Worm (Caenorhabditis elegans) whole organism, mixed stage, embryonic: ENCODE measurements around the gene fkb-6.
A peak's percentile ranks its signal among the peaks of the same experiment; 100 is the strongest.

ENCODE experiments used
- M03D4.4 ChIP-seq: sonication (generic microtip); optimal IDR thresholded peaks from 2 replicates; lab custom pipeline; 2017; ENCODE audit warnings: mild to moderate bottlenecking, missing genetic modification characterization, missing compliant biosample characterization
- bed-3 ChIP-seq: fragments of 200-800 bp; sonication (Bioruptor generic); optimal IDR thresholded peaks from 3 replicates; lab custom pipeline; 2018; ENCODE audit warnings: mild to moderate bottlenecking, missing genetic modification characterization, moderate library complexity, missing compliant biosample characterization
- blmp-1 ChIP-seq: fragments of 150-350 bp; optimal IDR thresholded peaks from 2 replicates; lab custom pipeline; 2014; ENCODE audit warnings: missing biosample characterization, missing genetic modification characterization
- ceh-39 ChIP-seq: fragments of 150-350 bp; optimal IDR thresholded peaks from 2 replicates; lab custom pipeline; 2014; ENCODE audit warnings: missing biosample characterization, missing genetic modification characterization
- ceh-43 ChIP-seq: fragments of 200-800 bp; sonication (Bioruptor generic); optimal IDR thresholded peaks from 2 replicates; lab custom pipeline; 2018; ENCODE audit warnings: mild to moderate bottlenecking, missing genetic modification characterization, moderate library complexity, missing compliant biosample characterization
- ces-1 ChIP-seq: fragments of 150-350 bp; optimal IDR thresholded peaks from 2 replicates; lab custom pipeline; 2014; ENCODE audit warnings: missing biosample characterization, missing genetic modification reagents, missing genetic modification characterization
- cnd-1 ChIP-seq: fragments of 200-800 bp; sonication (Bioruptor generic); optimal IDR thresholded peaks from 2 replicates; lab custom pipeline; 2018; ENCODE audit warnings: mild to moderate bottlenecking, missing genetic modification characterization, missing compliant biosample characterization
- elt-1 ChIP-seq: sonication (generic microtip); optimal IDR thresholded peaks from 2 replicates; lab custom pipeline; 2017; ENCODE audit warnings: missing genetic modification characterization, mild to moderate bottlenecking, missing compliant biosample characterization, antibody characterized with exemption, moderate library complexity, borderline replicate concordance; ENCODE audit not compliant: insufficient read depth
- elt-3 ChIP-seq: fragments of 150-350 bp; optimal IDR thresholded peaks from 2 replicates; lab custom pipeline; 2014; ENCODE audit warnings: missing biosample characterization, missing genetic modification characterization
- flh-1 ChIP-seq: fragments of 200-800 bp; sonication (Bioruptor generic); optimal IDR thresholded peaks from 2 replicates; lab custom pipeline; 2018; ENCODE audit warnings: mild to moderate bottlenecking, missing genetic modification characterization, moderate library complexity, missing compliant biosample characterization
- ham-2 ChIP-seq: fragments of 200-800 bp; sonication (Bioruptor generic); optimal IDR thresholded peaks from 2 replicates; lab custom pipeline; 2018; ENCODE audit warnings: mild to moderate bottlenecking, missing genetic modification characterization, missing compliant biosample characterization
- hlh-1 ChIP-seq: fragments of 150-350 bp; optimal IDR thresholded peaks from 2 replicates; lab custom pipeline; 2014; ENCODE audit warnings: missing biosample characterization, missing genetic modification reagents, missing genetic modification characterization
- lin-13 ChIP-seq: fragments of 150-350 bp; optimal IDR thresholded peaks from 2 replicates; lab custom pipeline; 2014; ENCODE audit warnings: missing biosample characterization, missing genetic modification characterization
- lin-32 ChIP-seq: fragments of 200-800 bp; sonication (Bioruptor generic); optimal IDR thresholded peaks from 2 replicates; lab custom pipeline; 2018; ENCODE audit warnings: mild to moderate bottlenecking, missing genetic modification characterization, missing compliant biosample characterization
- mab-5 ChIP-seq: fragments of 150-350 bp; optimal IDR thresholded peaks from 2 replicates; lab custom pipeline; 2014; ENCODE audit warnings: missing biosample characterization, missing genetic modification characterization
- mep-1 ChIP-seq: fragments of 150-350 bp; optimal IDR thresholded peaks from 2 replicates; lab custom pipeline; 2017; ENCODE audit warnings: missing biosample characterization, missing genetic modification reagents, missing genetic modification characterization, inconsistent platforms
- nhr-12 ChIP-seq: fragments of 150-350 bp; optimal IDR thresholded peaks from 2 replicates; lab custom pipeline; 2014; ENCODE audit warnings: missing biosample characterization, missing genetic modification characterization
- nhr-2 ChIP-seq: fragments of 150-350 bp; optimal IDR thresholded peaks from 2 replicates; lab custom pipeline; 2014; ENCODE audit warnings: missing biosample characterization, missing genetic modification characterization
- nhr-237 ChIP-seq: fragments of 150-350 bp; optimal IDR thresholded peaks from 2 replicates; lab custom pipeline; 2014; ENCODE audit warnings: missing biosample characterization, missing genetic modification characterization
- nhr-28 ChIP-seq: fragments of 150-350 bp; optimal IDR thresholded peaks from 2 replicates; lab custom pipeline; 2014; ENCODE audit warnings: missing biosample characterization, missing genetic modification characterization
- nhr-76 ChIP-seq: sonication (generic microtip); optimal IDR thresholded peaks from 2 replicates; lab custom pipeline; 2017; ENCODE audit warnings: missing biosample characterization, missing genetic modification characterization
- pha-4 ChIP-seq: fragments of 150-350 bp; optimal IDR thresholded peaks from 2 replicates; lab custom pipeline; 2018; ENCODE audit warnings: missing biosample characterization, missing genetic modification reagents, missing genetic modification characterization
- sem-2 ChIP-seq: fragments of 200-800 bp; sonication (Bioruptor generic); optimal IDR thresholded peaks from 2 replicates; lab custom pipeline; 2018; ENCODE audit warnings: mild to moderate bottlenecking, missing genetic modification characterization, missing compliant biosample characterization
- sptf-1 ChIP-seq: sonication (generic microtip); optimal IDR thresholded peaks from 2 replicates; lab custom pipeline; 2017; ENCODE audit warnings: mild to moderate bottlenecking, missing genetic modification characterization, moderate library complexity, missing compliant biosample characterization
- tbx-8 ChIP-seq: fragments of 200-800 bp; sonication (Bioruptor generic); optimal IDR thresholded peaks from 2 replicates; lab custom pipeline; 2018; ENCODE audit warnings: mild to moderate bottlenecking, missing genetic modification characterization, moderate library complexity, missing compliant biosample characterization
- unc-120 ChIP-seq: sonication (generic microtip); optimal IDR thresholded peaks from 2 replicates; lab custom pipeline; 2017; ENCODE audit warnings: missing genetic modification characterization, missing compliant biosample characterization; ENCODE audit not compliant: poor library complexity, severe bottlenecking
- unc-39 ChIP-seq: fragments of 150-350 bp; optimal IDR thresholded peaks from 2 replicates; lab custom pipeline; 2014; ENCODE audit warnings: missing biosample characterization, missing genetic modification characterization
- unc-62 ChIP-seq: fragments of 150-350 bp; optimal IDR thresholded peaks from 2 replicates; lab custom pipeline; 2014; ENCODE audit warnings: missing biosample characterization, missing genetic modification reagents, missing genetic modification characterization
- ztf-11 ChIP-seq: fragments of 150-350 bp; optimal IDR thresholded peaks from 2 replicates; lab custom pipeline; 2014; ENCODE audit warnings: missing biosample characterization, missing genetic modification characterization

The fkb-6 gene

DNA sequence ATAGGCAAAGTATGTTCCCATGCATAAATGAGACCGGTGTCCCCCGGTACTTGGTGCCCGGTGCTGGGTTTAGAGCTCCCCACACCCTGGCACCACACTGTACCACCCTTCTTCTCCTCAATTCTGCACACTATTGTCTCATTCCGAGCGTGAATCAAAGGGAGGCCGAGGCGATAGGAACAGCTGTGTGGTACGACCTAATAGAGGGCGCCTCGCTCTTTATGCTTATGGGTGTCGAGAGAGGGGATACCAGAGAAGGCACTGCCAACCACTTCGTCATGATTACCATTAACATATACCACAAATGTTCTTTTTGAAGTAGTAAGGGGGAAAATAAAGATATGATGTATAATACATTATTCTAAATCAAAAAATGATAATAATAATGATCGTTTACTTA is 24.7 kb downstream of the fkb-6 start:
- TF ChIP-seq blmp-1 (no peak), flh-1 (GFP tag; lab: Kevin White, UChicago) (no peak), hlh-1 (no peak), tbx-8 (GFP tag; lab: Kevin White, UChicago) (no peak), ceh-43 (GFP tag; lab: Kevin White, UChicago) (no peak), unc-39 (no peak), pha-4 (tag; lab: Kevin White, UChicago) (no peak), ham-2 (GFP tag; lab: Kevin White, UChicago) (no peak), cnd-1 (tag; lab: Kevin White, UChicago) (no peak), sem-2 (GFP tag; lab: Kevin White, UChicago) (no peak), sptf-1 (tag; lab: Kevin White, UChicago) (no peak), unc-120 (no peak), mep-1 (tag; lab: Kevin White, UChicago) (no peak), ces-1 (no peak), ceh-39 (tag; lab: Kevin White, UChicago) (no peak), nhr-76 (tag; lab: Kevin White, UChicago) (no peak)

DNA sequence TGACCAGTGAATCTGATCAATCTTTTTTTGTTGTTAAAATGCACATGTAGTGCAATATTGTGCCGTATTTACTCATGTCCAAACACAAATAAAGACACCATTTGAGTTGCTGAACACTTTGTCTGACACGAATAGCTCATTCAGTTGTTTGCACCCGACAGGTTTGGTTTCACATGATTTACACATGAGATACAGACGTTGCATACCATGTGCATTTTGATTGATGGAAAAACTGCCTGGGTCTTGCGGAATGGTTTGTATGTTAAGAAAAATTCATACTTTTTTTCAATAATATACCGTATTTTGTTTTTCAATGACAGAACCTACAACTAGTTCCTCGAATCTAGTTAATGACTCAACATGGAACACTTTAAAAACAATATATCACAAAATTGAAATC is 25.2 kb downstream of the fkb-6 start:
- TF ChIP-seq ces-1: no peak
- no peak for TF ChIP-seq ceh-39 (tag; lab: Kevin White, UChicago)
- no peak for TF ChIP-seq lin-13 (tag; lab: Kevin White, UChicago)
- no peak for TF ChIP-seq mab-5
- TF ChIP-seq sptf-1 (tag; lab: Kevin White, UChicago): no peak
- TF ChIP-seq blmp-1: no peak
- no peak for TF ChIP-seq nhr-12 (tag; lab: Kevin White, UChicago)
- TF ChIP-seq sem-2 (GFP tag; lab: Kevin White, UChicago): no peak
- TF ChIP-seq nhr-76 (tag; lab: Kevin White, UChicago): no peak
- no peak for TF ChIP-seq unc-39
- TF ChIP-seq ztf-11: no peak
- no peak for TF ChIP-seq ceh-43 (GFP tag; lab: Kevin White, UChicago)
- no peak for TF ChIP-seq lin-32 (GFP tag; lab: Kevin White, UChicago)
- no peak for TF ChIP-seq flh-1 (GFP tag; lab: Kevin White, UChicago)
- TF ChIP-seq pha-4 (tag; lab: Kevin White, UChicago): no peak
- TF ChIP-seq, all 35 proteins: peak for 0

ce11 chrV:20873144-20873543 is 27.2 kb downstream of the fkb-6 start:
- TF ChIP-seq lin-32 (GFP tag; lab: Kevin White, UChicago): no peak
- peak; percentile 95 for TF ChIP-seq ces-1

- TF ChIP-seq tbx-8 (GFP tag; lab: Kevin White, UChicago): no peak
- TF ChIP-seq nhr-2: no peak
- TF ChIP-seq, all 35 proteins: peak for 0
These were observed 29.4 kb downstream of the fkb-6 start for ce11 chrV:20875324-20875723.

DNA sequence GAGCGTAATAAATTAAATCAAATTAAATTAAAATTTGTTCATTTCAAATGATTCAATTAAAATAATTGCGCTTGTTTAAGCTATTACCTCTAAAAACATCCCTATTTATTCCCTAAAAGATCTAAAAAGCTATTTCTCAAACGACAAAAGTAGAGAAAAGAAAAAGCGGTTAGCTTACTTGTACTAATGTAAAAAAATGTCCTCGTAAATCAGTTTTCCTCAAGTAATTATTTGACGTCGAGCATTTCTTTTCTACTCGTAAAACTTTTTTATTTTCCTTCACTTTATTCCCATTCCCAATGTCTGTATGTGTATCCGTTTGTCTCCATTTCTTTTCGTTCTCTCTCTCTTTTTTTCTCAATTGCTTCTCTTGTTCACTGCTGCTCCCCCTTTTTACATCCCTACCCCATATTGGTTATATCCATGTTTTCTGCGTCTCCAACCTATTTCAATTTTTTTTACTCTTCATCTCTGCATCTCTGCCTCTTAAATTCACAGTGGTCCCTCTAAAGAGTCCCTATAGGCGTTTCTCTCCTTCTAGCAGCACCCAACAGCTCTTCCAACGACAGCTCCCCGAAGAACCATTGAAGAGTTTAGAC is 33.2 kb downstream of the fkb-6 start, which contains the start of gene unc-80:
Gene unc-80 (plus strand): TSS at position 533 of the 599 bp plus-strand sequence.
- no peak for TF ChIP-seq sem-2 (GFP tag; lab: Kevin White, UChicago)
- no peak for TF ChIP-seq lin-13 (tag; lab: Kevin White, UChicago)
- TF ChIP-seq mab-5: no peak
- no peak for TF ChIP-seq elt-1 (tag; lab: Kevin White, UChicago)
- TF ChIP-seq hlh-1: no peak
- no peak for TF ChIP-seq sptf-1 (tag; lab: Kevin White, UChicago)
- no peak for TF ChIP-seq unc-62 (GFP tag; lab: Kevin White, UChicago)
- TF ChIP-seq unc-39: no peak
- no peak for TF ChIP-seq nhr-237 (tag; lab: Kevin White, UChicago)
- no peak for TF ChIP-seq bed-3 (GFP tag; lab: Kevin White, UChicago)
- no peak for TF ChIP-seq elt-3 (tag; lab: Kevin White, UChicago)
- TF ChIP-seq unc-120: peak; percentile 8
- TF ChIP-seq M03D4.4: no peak
- no peak for TF ChIP-seq ceh-39 (tag; lab: Kevin White, UChicago)
- no peak for TF ChIP-seq flh-1 (GFP tag; lab: Kevin White, UChicago)
- TF ChIP-seq pha-4 (tag; lab: Kevin White, UChicago): no peak
- peak; percentile 6 for TF ChIP-seq mep-1 (tag; lab: Kevin White, UChicago)
- no peak for TF ChIP-seq blmp-1
- no peak for TF ChIP-seq cnd-1 (tag; lab: Kevin White, UChicago)
- TF ChIP-seq ham-2 (GFP tag; lab: Kevin White, UChicago): no peak
- no peak for TF ChIP-seq nhr-28 (tag; lab: Kevin White, UChicago)
- TF ChIP-seq ces-1: peak; percentile 84
